Fruit fly (Drosophila melanogaster): ENCODE measurements around the gene CG32590.

- TF ChIP-seq EcR (GFP tag; optimal IDR thresholded peaks at IDR 0.05) (no peak), psq (optimal IDR thresholded peaks at IDR 0.05) (no peak), CG8478 (optimal IDR thresholded peaks at IDR 0.05) (no peak), Dll (optimal IDR thresholded peaks at IDR 0.05) (no peak), usp (GFP tag; optimal IDR thresholded peaks at IDR 0.05) (no peak)
Measured at dm6 chrX:14839739-14840347, 937 bp upstream of the CG32590 start.

Measured in whole organism.